Worm (Caenorhabditis elegans) whole organism, early embryonic: ENCODE data around the gene K10F12.7.
A peak's percentile ranks its signal among the peaks of the same experiment; 100 is the strongest.

Experiments
- B0310.2 ChIP-seq: sonication (generic microtip); optimal IDR thresholded peaks from 2 replicates; lab custom pipeline; 2016; ENCODE audit warnings: mild to moderate bottlenecking, missing genetic modification characterization, missing compliant biosample characterization
- F13C5.2 ChIP-seq: sonication (generic microtip); optimal IDR thresholded peaks from 2 replicates; lab custom pipeline; 2017; ENCODE audit warnings: mild to moderate bottlenecking, missing genetic modification characterization, inconsistent platforms, missing compliant biosample characterization
- aly-1 ChIP-seq: sonication (generic microtip); optimal IDR thresholded peaks from 2 replicates; lab custom pipeline; 2016; ENCODE audit warnings: missing genetic modification characterization, missing compliant biosample characterization
- ama-1 ChIP-seq: fragments of 150-350 bp; optimal IDR thresholded peaks from 2 replicates; lab custom pipeline; 2014
- ceh-13 ChIP-seq: fragments of 200-800 bp; sonication (Bioruptor generic); optimal IDR thresholded peaks from 2 replicates; lab custom pipeline; 2018; ENCODE audit warnings: mild to moderate bottlenecking, missing genetic modification characterization, missing compliant biosample characterization
- ceh-36 ChIP-seq: sonication (generic microtip); optimal IDR thresholded peaks from 2 replicates; lab custom pipeline; 2016; ENCODE audit warnings: missing genetic modification characterization, inconsistent platforms, missing compliant biosample characterization
- ets-7 ChIP-seq: sonication (generic microtip); optimal IDR thresholded peaks from 2 replicates; lab custom pipeline; 2016; ENCODE audit warnings: missing genotype, missing genetic modification characterization, missing compliant biosample characterization
- flt-1 ChIP-seq: fragments of 200-800 bp; sonication (Bioruptor generic); IDR thresholded peaks from 2 replicates; pipeline ENCODE4 v1.3.6; 2022; ENCODE audit warnings: missing genetic modification characterization, missing compliant biosample characterization
- hmbx-1 ChIP-seq: sonication (generic microtip); optimal IDR thresholded peaks from 2 replicates; lab custom pipeline; 2016; ENCODE audit warnings: mild to moderate bottlenecking, missing genetic modification characterization, missing compliant biosample characterization
- hmg-4 ChIP-seq: fragments of 200-800 bp; sonication (Bioruptor generic); optimal IDR thresholded peaks from 2 replicates; lab custom pipeline; 2018; ENCODE audit warnings: mild to moderate bottlenecking, missing genetic modification characterization, missing compliant biosample characterization
- hnd-1 ChIP-seq: sonication (generic microtip); optimal IDR thresholded peaks from 2 replicates; lab custom pipeline; 2016; ENCODE audit warnings: missing genetic modification characterization, missing compliant biosample characterization
- pes-1 ChIP-seq: fragments of 200-800 bp; sonication (Bioruptor generic); IDR thresholded peaks from 2 replicates; pipeline ENCODE4 v1.3.6; 2022; ENCODE audit warnings: missing genetic modification reagents, missing genetic modification characterization, missing compliant biosample characterization
- scrt-1 ChIP-seq: fragments of 200-800 bp; sonication (Bioruptor generic); IDR thresholded peaks from 2 replicates; pipeline ENCODE4 v1.3.6; 2022; ENCODE audit warnings: missing genetic modification characterization, missing compliant biosample characterization
- sea-1 ChIP-seq: fragments of 200-800 bp; sonication (Bioruptor generic); conservative IDR thresholded peaks from 2 replicates; pipeline ENCODE4 v1.3.6; 2022; ENCODE audit warnings: missing genetic modification characterization, missing compliant biosample characterization
- tbx-11 ChIP-seq: fragments of 200-800 bp; sonication (Bioruptor generic); IDR thresholded peaks from 2 replicates; pipeline ENCODE4 v1.3.6; 2022; ENCODE audit warnings: missing genetic modification characterization, missing compliant biosample characterization
- tbx-37 ChIP-seq: fragments of 200-800 bp; sonication (Bioruptor generic); conservative IDR thresholded peaks from 2 replicates; pipeline ENCODE4 v1.3.6; 2022; ENCODE audit warnings: missing genetic modification reagents, missing genetic modification characterization, missing compliant biosample characterization
- tra-4 ChIP-seq: sonication (generic microtip); optimal IDR thresholded peaks from 2 replicates; lab custom pipeline; 2017; ENCODE audit warnings: missing genetic modification characterization, missing compliant biosample characterization

Gene K10F12.7

DNA sequence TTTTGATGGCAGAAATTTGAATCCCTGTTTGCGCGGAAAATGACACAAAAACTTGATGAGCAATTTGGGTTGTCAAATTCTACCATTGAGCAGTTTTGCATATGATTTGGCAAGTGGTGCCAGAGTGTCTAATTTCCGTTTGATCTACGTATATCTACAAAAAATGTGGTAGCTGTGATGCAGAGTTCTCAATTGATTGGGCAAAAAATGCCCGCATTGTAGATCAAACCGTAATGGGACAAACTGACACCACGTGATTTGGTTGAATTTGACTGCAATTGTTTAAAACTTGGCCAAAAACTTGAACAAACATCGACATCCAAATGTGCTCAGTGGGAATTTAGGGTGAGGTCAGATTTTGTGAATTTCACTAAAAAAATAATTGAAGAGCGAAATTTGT, at the start of gene K10F12.7:
K10F12.7 (minus strand) TSS at position 101 of the 400 bp plus-strand sequence.
- no peak for TF ChIP-seq hmg-4

ce11 chrIII:429038-429437, 46.7 kb upstream of the K10F12.7 start, which contains the start of gene cec-8:
TSS of gene cec-8 (plus strand) at chrIII:429338.
- no peak for TF ChIP-seq B0310.2 (tag; lab: Kevin White, UChicago)
- no peak for TF ChIP-seq pes-1 (GFP tag; lab: Robert Waterston, UW)
- no peak for TF ChIP-seq sea-1 (GFP tag; lab: Robert Waterston, UW)
- TF ChIP-seq aly-1, result no peak
- TF ChIP-seq hnd-1 (tag; lab: Kevin White, UChicago), result no peak
- TF ChIP-seq flt-1 (GFP tag; lab: Robert Waterston, UW), result no peak
- no peak for TF ChIP-seq hmg-4
- no peak for TF ChIP-seq F13C5.2 (tag; lab: Kevin White, UChicago)
- TF ChIP-seq ets-7 (tag; lab: Kevin White, UChicago), result no peak
- no peak for TF ChIP-seq ceh-36 (tag; lab: Kevin White, UChicago)
- no peak for TF ChIP-seq tbx-37 (GFP tag; lab: Robert Waterston, UW)
- no peak for TF ChIP-seq scrt-1

DNA sequence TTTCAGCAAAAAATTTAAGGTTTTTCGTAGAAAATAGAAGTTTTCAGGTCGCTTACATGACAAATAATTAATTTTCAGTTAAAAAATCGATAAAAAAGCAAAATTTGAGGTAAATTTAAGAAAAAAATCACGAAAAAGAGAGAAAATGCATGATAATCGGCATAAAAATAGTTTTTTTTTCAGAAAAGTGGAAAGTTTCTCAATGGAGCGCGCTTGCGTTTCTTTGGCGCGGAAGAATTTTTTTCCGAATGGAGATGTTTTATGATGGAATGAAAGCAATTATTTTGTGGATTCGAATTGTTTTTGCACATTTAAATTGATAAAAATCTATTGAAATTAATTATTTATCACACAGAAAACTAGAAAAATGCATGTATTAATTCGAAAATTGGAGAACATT, 41.5 kb upstream of the K10F12.7 start:
- no peak for TF ChIP-seq aly-1
- no peak for TF ChIP-seq ceh-13 (GFP tag; lab: Kevin White, UChicago)
- no peak for TF ChIP-seq sea-1 (GFP tag; lab: Robert Waterston, UW)
- TF ChIP-seq tbx-37 (GFP tag; lab: Robert Waterston, UW), result no peak
- TF ChIP-seq ets-7 (tag; lab: Kevin White, UChicago), result no peak
- TF ChIP-seq tra-4, result no peak
- TF ChIP-seq F13C5.2 (tag; lab: Kevin White, UChicago), result no peak
- TF ChIP-seq scrt-1, result no peak
- TF ChIP-seq B0310.2 (tag; lab: Kevin White, UChicago), result no peak
- TF ChIP-seq hmbx-1 (tag; lab: Kevin White, UChicago), result no peak
- no peak for TF ChIP-seq hmg-4
- no peak for TF ChIP-seq ceh-36 (tag; lab: Kevin White, UChicago)
- no peak for TF ChIP-seq tbx-11 (GFP tag; lab: Robert Waterston, UW)

DNA sequence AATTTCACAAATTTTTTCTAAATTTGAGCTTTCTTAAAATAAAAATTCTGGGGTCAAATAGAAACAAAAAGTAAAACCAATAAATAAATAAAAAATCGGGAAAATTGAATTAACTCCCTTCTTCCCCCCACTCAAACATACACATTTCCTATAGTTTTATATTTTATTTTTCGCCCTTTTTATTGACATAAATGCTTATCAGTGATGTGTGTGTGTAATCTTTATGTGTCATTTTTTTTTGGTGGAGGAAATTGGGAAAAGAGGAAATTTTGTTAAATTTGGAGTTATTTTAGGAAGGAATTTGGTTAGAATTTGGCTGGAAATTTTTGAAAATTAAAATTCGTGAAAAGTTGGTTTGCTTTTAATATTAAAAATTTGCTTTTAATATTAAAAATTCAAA, 40.2 kb upstream of the K10F12.7 start:
- TF ChIP-seq ama-1 (lab: Kevin White, UChicago) (no peak), tbx-11 (GFP tag; lab: Robert Waterston, UW) (no peak), hmbx-1 (tag; lab: Kevin White, UChicago) (no peak), scrt-1 (no peak), flt-1 (GFP tag; lab: Robert Waterston, UW) (no peak), tbx-37 (GFP tag; lab: Robert Waterston, UW) (no peak), hnd-1 (tag; lab: Kevin White, UChicago) (no peak), hmg-4 (no peak), F13C5.2 (tag; lab: Kevin White, UChicago) (no peak), sea-1 (GFP tag; lab: Robert Waterston, UW) (no peak), tra-4 (no peak), pes-1 (GFP tag; lab: Robert Waterston, UW) (no peak), aly-1 (no peak), ceh-13 (GFP tag; lab: Kevin White, UChicago) (no peak)

- TF ChIP-seq ets-7 (tag; lab: Kevin White, UChicago) (no peak), hmg-4 (no peak), tbx-37 (GFP tag; lab: Robert Waterston, UW) (no peak), sea-1 (GFP tag; lab: Robert Waterston, UW) (no peak), hmbx-1 (tag; lab: Kevin White, UChicago) (no peak)
These were observed 36.3 kb upstream of the K10F12.7 start, which contains the start of gene stim-1 for ce11 chrIII:418649-419048. TSS of gene stim-1 (minus strand) at chrIII:418749.

ce11 chrIII:415331-415775, 33.0 kb upstream of the K10F12.7 start:
- peak; percentile 85 for TF ChIP-seq sea-1 (GFP tag; lab: Robert Waterston, UW)
- peak; percentile 80 for TF ChIP-seq scrt-1
- TF ChIP-seq tbx-37 (GFP tag; lab: Robert Waterston, UW), result 0 out of 2 replicates have a peak, but pooled peaks have one; percentile 14
- peak; percentile 62 for TF ChIP-seq flt-1 (GFP tag; lab: Robert Waterston, UW)
- peak; percentile 81 for TF ChIP-seq tbx-11 (GFP tag; lab: Robert Waterston, UW)
- TF ChIP-seq pes-1 (GFP tag; lab: Robert Waterston, UW), result peak; percentile 68

- no peak for TF ChIP-seq ceh-36 (tag; lab: Kevin White, UChicago)
- TF ChIP-seq hmbx-1 (tag; lab: Kevin White, UChicago), result no peak
- no peak for TF ChIP-seq tra-4
- no peak for TF ChIP-seq ama-1 (lab: Kevin White, UChicago)
- TF ChIP-seq scrt-1, result no peak
- TF ChIP-seq hmg-4, result no peak
- TF ChIP-seq pes-1 (GFP tag; lab: Robert Waterston, UW), result no peak
- no peak for TF ChIP-seq tbx-11 (GFP tag; lab: Robert Waterston, UW)
- TF ChIP-seq ceh-13 (GFP tag; lab: Kevin White, UChicago), result no peak
- no peak for TF ChIP-seq tbx-37 (GFP tag; lab: Robert Waterston, UW)
- no peak for TF ChIP-seq F13C5.2 (tag; lab: Kevin White, UChicago)
- TF ChIP-seq sea-1 (GFP tag; lab: Robert Waterston, UW), result no peak
- no peak for TF ChIP-seq B0310.2 (tag; lab: Kevin White, UChicago)
- TF ChIP-seq flt-1 (GFP tag; lab: Robert Waterston, UW), result no peak
- TF ChIP-seq aly-1, result no peak
- no peak for TF ChIP-seq ets-7 (tag; lab: Kevin White, UChicago)
- no peak for TF ChIP-seq hnd-1 (tag; lab: Kevin White, UChicago)
These were observed 19.9 kb upstream of the K10F12.7 start, which contains the start of the genes Y55B1BL.1 and Y55B1BL.2 for ce11 chrIII:402168-402813. TSS of gene Y55B1BL.1 (plus strand) at chrIII:402384. TSS of gene Y55B1BL.2 (plus strand) at chrIII:402763.
